Worm (Caenorhabditis elegans) whole organism, late embryonic: Measurements from ENCODE around the gene F21H7.2.

ENCODE experiments used
- ama-1 ChIP-seq: fragments of 150-350 bp; optimal IDR thresholded peaks from 2 replicates; lab custom pipeline; 2014
- ceh-24 ChIP-seq: sonication (generic microtip); optimal IDR thresholded peaks from 2 replicates; lab custom pipeline; 2016; ENCODE audit warnings: mild to moderate bottlenecking, missing genetic modification characterization, missing compliant biosample characterization
- elt-2 ChIP-seq: sonication (generic microtip); optimal IDR thresholded peaks from 2 replicates; lab custom pipeline; 2016; ENCODE audit warnings: missing genetic modification reagents, missing genetic modification characterization, missing compliant biosample characterization
- ets-4 ChIP-seq: sonication (generic microtip); optimal IDR thresholded peaks from 2 replicates; lab custom pipeline; 2016; ENCODE audit warnings: missing genetic modification characterization, missing compliant biosample characterization
- fkh-6 ChIP-seq: sonication (generic microtip); optimal IDR thresholded peaks from 2 replicates; lab custom pipeline; 2016; ENCODE audit warnings: missing genetic modification characterization, missing compliant biosample characterization
- madf-2 ChIP-seq: sonication (generic microtip); optimal IDR thresholded peaks from 2 replicates; lab custom pipeline; 2017; ENCODE audit warnings: missing genetic modification characterization, missing compliant biosample characterization
- pha-4 ChIP-seq: fragments of 150-350 bp; optimal IDR thresholded peaks from 2 replicates; lab custom pipeline; 2018; ENCODE audit warnings: missing biosample characterization, missing genetic modification reagents, missing genetic modification characterization
- pqm-1 ChIP-seq: sonication (generic microtip); optimal IDR thresholded peaks from 2 replicates; lab custom pipeline; 2016; ENCODE audit warnings: missing genetic modification characterization, missing compliant biosample characterization
- pros-1 ChIP-seq: fragments of 150-350 bp; optimal IDR thresholded peaks from 2 replicates; lab custom pipeline; 2014; ENCODE audit warnings: missing biosample characterization, missing genetic modification reagents, missing genetic modification characterization
- unc-86 ChIP-seq: sonication (generic microtip); optimal IDR thresholded peaks from 2 replicates; lab custom pipeline; 2016; ENCODE audit warnings: missing genetic modification characterization, missing compliant biosample characterization

DNA sequence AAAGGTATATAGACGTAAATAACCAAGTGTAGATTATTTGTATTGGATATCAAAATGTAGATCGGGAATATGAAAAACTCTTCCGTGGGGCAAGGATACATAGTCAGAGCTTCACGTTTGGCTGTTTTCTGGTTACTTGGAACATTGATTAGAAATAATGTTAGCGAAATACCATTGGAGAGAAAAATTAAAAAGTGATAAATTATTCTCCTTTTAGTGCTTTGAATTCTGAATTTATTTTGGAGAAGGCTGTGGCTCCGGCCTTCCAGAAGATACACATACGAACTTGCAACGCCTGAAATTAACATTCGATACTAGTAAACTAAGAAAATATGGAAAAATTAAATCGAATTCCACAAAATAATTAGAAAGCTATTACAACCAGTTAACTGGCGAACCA lies 5.9 kb upstream of the F21H7.2 start, which contains the start of gene srh-98:
- TF ChIP-seq ama-1 (lab: Kevin White, UChicago): no peak
- TF ChIP-seq madf-2: no peak
- TF ChIP-seq pros-1 (tag; lab: Kevin White, UChicago): no peak
- no peak for TF ChIP-seq pha-4 (tag; lab: Kevin White, UChicago)
- TF ChIP-seq elt-2: no peak
- TF ChIP-seq fkh-6 (tag; lab: Kevin White, UChicago): no peak
- no peak for TF ChIP-seq ceh-24 (tag; lab: Kevin White, UChicago)
- TF ChIP-seq pqm-1 (tag; lab: Kevin White, UChicago): no peak
- TF ChIP-seq ets-4 (tag; lab: Kevin White, UChicago): no peak
- no peak for TF ChIP-seq unc-86 (tag; lab: Kevin White, UChicago)
